Worm (Caenorhabditis elegans) whole organism, mixed stage, embryonic: ENCODE results near the gene cfz-2.

ENCODE experiments used
- blmp-1 ChIP-seq: fragments of 150-350 bp; optimal IDR thresholded peaks from 2 replicates; lab custom pipeline; 2014; ENCODE audit warnings: missing biosample characterization, missing genetic modification characterization
- ces-1 ChIP-seq: fragments of 150-350 bp; optimal IDR thresholded peaks from 2 replicates; lab custom pipeline; 2014; ENCODE audit warnings: missing biosample characterization, missing genetic modification reagents, missing genetic modification characterization
- elt-3 ChIP-seq: fragments of 150-350 bp; optimal IDR thresholded peaks from 2 replicates; lab custom pipeline; 2014; ENCODE audit warnings: missing biosample characterization, missing genetic modification characterization
- nhr-12 ChIP-seq: fragments of 150-350 bp; optimal IDR thresholded peaks from 2 replicates; lab custom pipeline; 2014; ENCODE audit warnings: missing biosample characterization, missing genetic modification characterization
- pha-4 ChIP-seq: fragments of 150-350 bp; optimal IDR thresholded peaks from 2 replicates; lab custom pipeline; 2018; ENCODE audit warnings: missing biosample characterization, missing genetic modification reagents, missing genetic modification characterization
- snpc-4 ChIP-seq: fragments of 150-350 bp; optimal IDR thresholded peaks from 2 replicates; lab custom pipeline; 2014; ENCODE audit warnings: missing biosample characterization, missing genetic modification characterization
- unc-120 ChIP-seq: sonication (generic microtip); optimal IDR thresholded peaks from 2 replicates; lab custom pipeline; 2017; ENCODE audit warnings: missing genetic modification characterization, missing compliant biosample characterization; ENCODE audit not compliant: poor library complexity, severe bottlenecking
- unc-39 ChIP-seq: fragments of 150-350 bp; optimal IDR thresholded peaks from 2 replicates; lab custom pipeline; 2014; ENCODE audit warnings: missing biosample characterization, missing genetic modification characterization
- unc-62 ChIP-seq: fragments of 150-350 bp; optimal IDR thresholded peaks from 2 replicates; lab custom pipeline; 2014; ENCODE audit warnings: missing biosample characterization, missing genetic modification reagents, missing genetic modification characterization
- ztf-11 ChIP-seq: fragments of 150-350 bp; optimal IDR thresholded peaks from 2 replicates; lab custom pipeline; 2014; ENCODE audit warnings: missing biosample characterization, missing genetic modification characterization

DNA sequence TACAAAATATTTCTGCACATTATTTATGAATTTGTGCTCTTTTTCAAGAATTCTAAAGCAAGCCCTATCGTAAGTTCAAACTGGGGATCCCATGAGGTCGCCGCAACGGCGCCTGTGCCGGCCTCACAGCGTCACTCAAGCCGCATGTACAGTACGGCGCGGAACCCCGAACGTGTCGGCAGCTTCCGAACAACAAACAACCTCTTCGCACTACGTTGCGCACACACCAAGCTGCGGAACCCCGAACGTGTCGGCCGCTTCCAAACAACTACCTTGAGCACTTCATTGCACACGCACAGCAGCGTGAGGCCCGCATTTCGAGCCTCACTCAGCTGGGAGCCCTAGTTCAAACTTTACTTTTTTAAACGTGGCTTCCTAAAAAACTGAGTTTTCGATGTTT lies 50.6 kb downstream of the cfz-2 start:
- TF ChIP-seq nhr-12 (tag; lab: Kevin White, UChicago): no peak
- no peak for TF ChIP-seq elt-3 (tag; lab: Kevin White, UChicago)
- no peak for TF ChIP-seq ztf-11 (tag; lab: Kevin White, UChicago)
- TF ChIP-seq unc-120 (tag; lab: Kevin White, UChicago): no peak
- TF ChIP-seq ces-1 (GFP tag; lab: Kevin White, UChicago): no peak
- TF ChIP-seq snpc-4 (tag; lab: Kevin White, UChicago): no peak
- no peak for TF ChIP-seq unc-39 (tag; lab: Kevin White, UChicago)
- TF ChIP-seq pha-4 (tag; lab: Kevin White, UChicago): no peak
- TF ChIP-seq unc-62 (GFP tag; lab: Kevin White, UChicago): no peak
- no peak for TF ChIP-seq blmp-1 (tag; lab: Kevin White, UChicago)
